Fruit fly (Drosophila melanogaster) whole organism, embryonic: ENCODE results near the gene fzo.
A peak's percentile ranks its signal among the peaks of the same experiment; 100 is the strongest.

Experiments used
- Bdp1 ChIP-seq: fragments of 200-800 bp; sonication (Bioruptor generic); optimal IDR thresholded peaks from 3 replicates; lab custom pipeline; 2016; ENCODE audit warnings: missing biosample characterization, missing genetic modification characterization
- Blimp-1 ChIP-seq: fragments of 200-800 bp; sonication (Bioruptor generic); optimal IDR thresholded peaks from 3 replicates; lab custom pipeline; 2018; ENCODE audit warnings: missing biosample characterization, missing genetic modification characterization, mild to moderate bottlenecking, moderate library complexity, missing genetic modification reagents
- CG10147 ChIP-seq: fragments of 200-800 bp; sonication (Bioruptor generic); optimal IDR thresholded peaks from 2 replicates; lab custom pipeline; 2019; ENCODE audit warnings: missing biosample characterization, mild to moderate bottlenecking, missing genetic modification characterization, moderate library complexity
- CG1024 ChIP-seq: fragments of 200-800 bp; sonication (Bioruptor generic); IDR thresholded peaks from 2 replicates; pipeline ENCODE4 v1.3.6; 2022; ENCODE audit warnings: missing biosample characterization, missing genetic modification characterization
- CG12391 ChIP-seq: fragments of 200-800 bp; sonication (Bioruptor generic); optimal IDR thresholded peaks from 3 replicates; lab custom pipeline; 2018; ENCODE audit warnings: missing biosample characterization, mild to moderate bottlenecking, missing genetic modification characterization, moderate library complexity
- CG13123 ChIP-seq: fragments of 200-800 bp; sonication (Bioruptor generic); optimal IDR thresholded peaks from 2 replicates; lab custom pipeline; 2016; ENCODE audit warnings: missing biosample characterization, missing genetic modification characterization
- CG13287 ChIP-seq: fragments of 200-800 bp; sonication (Bioruptor generic); IDR thresholded peaks from 2 replicates; pipeline ENCODE4 v1.3.6; 2022; ENCODE audit warnings: missing biosample characterization, missing genetic modification characterization; ENCODE audit not compliant: partially characterized antibody
- CG13424 ChIP-seq: fragments of 200-800 bp; sonication (Bioruptor generic); optimal IDR thresholded peaks from 2 replicates; lab custom pipeline; 2019; ENCODE audit warnings: missing biosample characterization, mild to moderate bottlenecking, missing genetic modification characterization, moderate library complexity
- CG15696 ChIP-seq: fragments of 200-800 bp; sonication (Bioruptor generic); optimal IDR thresholded peaks from 2 replicates; lab custom pipeline; 2019; ENCODE audit warnings: missing biosample characterization, mild to moderate bottlenecking, missing genetic modification characterization, moderate library complexity
- CG17802 ChIP-seq: fragments of 200-800 bp; sonication (Bioruptor generic); optimal IDR thresholded peaks from 2 replicates; lab custom pipeline; 2018; ENCODE audit warnings: missing biosample characterization, mild to moderate bottlenecking, missing genetic modification characterization, moderate library complexity
- CG17829 ChIP-seq: fragments of 200-800 bp; optimal IDR thresholded peaks from 2 replicates; lab custom pipeline; 2019; ENCODE audit warnings: missing biosample characterization, mild to moderate bottlenecking, missing genetic modification characterization, moderate library complexity
- CG2202 ChIP-seq: fragments of 200-800 bp; sonication (Bioruptor generic); optimal IDR thresholded peaks from 2 replicates; lab custom pipeline; 2018; ENCODE audit warnings: missing biosample characterization, mild to moderate bottlenecking, missing genetic modification characterization
- CG30020 ChIP-seq: fragments of 200-800 bp; optimal IDR thresholded peaks from 2 replicates; lab custom pipeline; 2019; ENCODE audit warnings: missing biosample characterization, mild to moderate bottlenecking, missing genetic modification characterization, moderate library complexity
- CG30403 ChIP-seq: fragments of 200-800 bp; sonication (Bioruptor generic); optimal IDR thresholded peaks from 3 replicates; lab custom pipeline; 2016; ENCODE audit warnings: missing biosample characterization, missing genetic modification characterization
- CG32767 ChIP-seq: fragments of 200-800 bp; sonication (Bioruptor generic); IDR thresholded peaks from 2 replicates; pipeline ENCODE4 v1.3.6; 2022; ENCODE audit warnings: missing biosample characterization, missing genetic modification characterization
- CG4820 ChIP-seq: fragments of 200-800 bp; sonication (Bioruptor generic); optimal IDR thresholded peaks from 3 replicates; lab custom pipeline; 2016; ENCODE audit warnings: missing biosample characterization, missing genetic modification characterization
- CG7987 ChIP-seq: fragments of 200-800 bp; sonication (Bioruptor generic); optimal IDR thresholded peaks from 2 replicates; lab custom pipeline; 2018; ENCODE audit warnings: missing biosample characterization, mild to moderate bottlenecking, missing genetic modification characterization, moderate library complexity
- CG8924 ChIP-seq: fragments of 200-800 bp; optimal IDR thresholded peaks from 3 replicates; lab custom pipeline; 2019; ENCODE audit warnings: missing biosample characterization, mild to moderate bottlenecking, missing genetic modification characterization, moderate library complexity
- CG9727 ChIP-seq: fragments of 200-800 bp; sonication (Bioruptor generic); optimal IDR thresholded peaks from 3 replicates; lab custom pipeline; 2017; ENCODE audit warnings: missing biosample characterization, mild to moderate bottlenecking, missing genetic modification characterization
- Dad ChIP-seq: fragments of 200-800 bp; sonication (Bioruptor generic); optimal IDR thresholded peaks from 3 replicates; lab custom pipeline; 2016; ENCODE audit warnings: missing biosample characterization, missing genetic modification characterization
- Dek ChIP-seq: fragments of 200-800 bp; sonication (Bioruptor generic); optimal IDR thresholded peaks from 3 replicates; lab custom pipeline; 2019; ENCODE audit warnings: missing biosample characterization, mild to moderate bottlenecking, missing genetic modification characterization, moderate library complexity
- E2f1 ChIP-seq: fragments of 200-800 bp; sonication (Bioruptor generic); IDR thresholded peaks from 2 replicates; pipeline ENCODE4 v1.3.6; 2022; ENCODE audit warnings: missing biosample characterization, missing genetic modification characterization
- Eip74EF ChIP-seq, 2 experiments: fragments of 200-800 bp in 1 of 2; fragments of >200 bp in 1 of 2; sonication (Bioruptor generic) in 1 of 2; optimal IDR thresholded peaks; 2 replicates each; lab custom pipeline; 2017 to 2019; ENCODE audit warnings: missing biosample characterization in 2 of 2, missing genetic modification characterization in 2 of 2, mild to moderate bottlenecking in 1 of 2, moderate library complexity in 1 of 2
- Hr78 ChIP-seq, 2 experiments: fragments of 200-800 bp in 1 of 2; fragments of >200 bp in 1 of 2; sonication (Bioruptor generic) in 1 of 2; optimal IDR thresholded peaks; 2 replicates each; lab custom pipeline; 2017 to 2019; ENCODE audit warnings: missing biosample characterization in 2 of 2, missing genetic modification characterization in 2 of 2, mild to moderate bottlenecking in 1 of 2, moderate library complexity in 1 of 2
- Lim3 ChIP-seq: fragments of 200-800 bp; sonication (Bioruptor generic); IDR thresholded peaks from 2 replicates; pipeline ENCODE4 v1.3.6; 2022; ENCODE audit warnings: missing biosample characterization, missing genetic modification characterization
- NK7.1 ChIP-seq: fragments of 200-800 bp; sonication (Bioruptor generic); optimal IDR thresholded peaks from 3 replicates; lab custom pipeline; 2016; ENCODE audit warnings: missing biosample characterization, missing genetic modification characterization
- Sox102F ChIP-seq: fragments of 200-800 bp; sonication (Bioruptor generic); optimal IDR thresholded peaks from 2 replicates; lab custom pipeline; 2018; ENCODE audit warnings: missing biosample characterization, mild to moderate bottlenecking, missing genetic modification characterization, moderate library complexity
- Spps ChIP-seq: fragments of 200-800 bp; sonication (Bioruptor generic); optimal IDR thresholded peaks from 2 replicates; lab custom pipeline; 2018; ENCODE audit warnings: missing biosample characterization, mild to moderate bottlenecking, missing genetic modification characterization
- YL-1 ChIP-seq: fragments of 200-800 bp; sonication (Bioruptor generic); optimal IDR thresholded peaks from 3 replicates; lab custom pipeline; 2017; ENCODE audit warnings: missing biosample characterization, mild to moderate bottlenecking, missing genetic modification characterization
- aop ChIP-seq: fragments of 200-800 bp; sonication (Bioruptor generic); IDR thresholded peaks from 2 replicates; pipeline ENCODE4 v1.3.6; 2022; ENCODE audit warnings: missing biosample characterization, missing genetic modification characterization
- bab2 ChIP-seq: fragments of 200-800 bp; sonication (Bioruptor generic); optimal IDR thresholded peaks from 2 replicates; lab custom pipeline; 2016; ENCODE audit warnings: missing biosample characterization, missing genetic modification characterization
- bsh ChIP-seq, 2 experiments: fragments of 200-800 bp; sonication (Bioruptor generic); optimal IDR thresholded peaks; 2 replicates each; lab custom pipeline; 2017 to 2018; ENCODE audit warnings: mild to moderate bottlenecking in 2 of 2, missing biosample characterization in 2 of 2, missing genetic modification characterization in 2 of 2, moderate library complexity in 1 of 2
- crol ChIP-seq: fragments of 200-800 bp; sonication (Bioruptor generic); IDR thresholded peaks from 2 replicates; pipeline ENCODE4 v1.3.6; 2022; ENCODE audit warnings: missing biosample characterization, missing genetic modification characterization
- dmrt99B ChIP-seq: fragments of 200-800 bp; sonication (Bioruptor generic); optimal IDR thresholded peaks from 2 replicates; lab custom pipeline; 2018; ENCODE audit warnings: missing biosample characterization, mild to moderate bottlenecking, missing genetic modification characterization, moderate library complexity
- emc ChIP-seq: fragments of 200-800 bp; sonication (Bioruptor generic); optimal IDR thresholded peaks from 2 replicates; lab custom pipeline; 2016; ENCODE audit warnings: missing biosample characterization, missing genetic modification characterization
- ems ChIP-seq: fragments of 200-800 bp; sonication (Bioruptor generic); optimal IDR thresholded peaks from 3 replicates; lab custom pipeline; 2016; ENCODE audit warnings: missing biosample characterization, missing genetic modification characterization
- fru ChIP-seq: fragments of >200 bp; optimal IDR thresholded peaks from 2 replicates; lab custom pipeline; 2017
- gce ChIP-seq: fragments of 200-800 bp; sonication (Bioruptor generic); IDR thresholded peaks from 3 replicates; pipeline ENCODE4 v1.3.6; 2022; ENCODE audit warnings: missing biosample characterization, missing genetic modification characterization
- gsb ChIP-seq: fragments of 200-800 bp; sonication (Bioruptor generic); IDR thresholded peaks from 2 replicates; pipeline ENCODE4 v1.3.6; 2022; ENCODE audit warnings: missing biosample characterization, missing genetic modification characterization
- gsb-n ChIP-seq: fragments of 200-800 bp; sonication (Bioruptor generic); optimal IDR thresholded peaks from 3 replicates; lab custom pipeline; 2018; ENCODE audit warnings: missing biosample characterization, mild to moderate bottlenecking, missing genetic modification characterization
- her ChIP-seq: fragments of 200-800 bp; sonication (Bioruptor generic); optimal IDR thresholded peaks from 2 replicates; lab custom pipeline; 2016; ENCODE audit warnings: missing biosample characterization, missing genetic modification characterization
- jing ChIP-seq: fragments of 200-800 bp; sonication (Bioruptor generic); optimal IDR thresholded peaks from 2 replicates; lab custom pipeline; 2018; ENCODE audit warnings: missing biosample characterization, mild to moderate bottlenecking, missing genetic modification characterization
- lab ChIP-seq: fragments of 200-800 bp; sonication (Bioruptor generic); optimal IDR thresholded peaks from 3 replicates; lab custom pipeline; 2017; ENCODE audit warnings: missing biosample characterization, missing genetic modification characterization, mild to moderate bottlenecking, moderate library complexity, missing genetic modification reagents
- otp ChIP-seq: fragments of 200-800 bp; sonication (Bioruptor generic); IDR thresholded peaks from 3 replicates; pipeline ENCODE4, ENCODE4 v1.3.6; 2022; ENCODE audit warnings: missing biosample characterization, missing genetic modification characterization
- prd ChIP-seq, 3 experiments: fragments of >200 bp in 2 of 3; fragments of 200-800 bp in 1 of 3; sonication (Bioruptor generic) in 1 of 3; optimal IDR thresholded peaks in 2 of 3; IDR thresholded peaks in 1 of 3; 2 replicates in 2 of 3; 3 replicates in 1 of 3; pipeline versions ENCODE4 v1.3.6 to Lab custom; 2017 to 2022; ENCODE audit warnings: missing biosample characterization in 1 of 3, missing genetic modification characterization in 1 of 3
- slou ChIP-seq: fragments of 200-800 bp; sonication (Bioruptor generic); optimal IDR thresholded peaks from 3 replicates; lab custom pipeline; 2016; ENCODE audit warnings: missing biosample characterization, missing genetic modification characterization
- toy ChIP-seq: fragments of 200-800 bp; sonication (Bioruptor generic); IDR thresholded peaks from 2 replicates; pipeline ENCODE4 v1.3.6; 2022; ENCODE audit warnings: missing biosample characterization, missing genetic modification characterization
- tup ChIP-seq: fragments of 200-800 bp; sonication (Bioruptor generic); optimal IDR thresholded peaks from 2 replicates; lab custom pipeline; 2016; ENCODE audit warnings: missing biosample characterization, mild to moderate bottlenecking, missing genetic modification characterization, moderate library complexity

The fzo gene

dm6 chr3R:23239934-23240632 lies 36.2 kb upstream of the fzo start (continued):
- 0 out of 3 replicates have a peak, but pooled peaks have one; percentile 57 for TF ChIP-seq otp (GFP tag; lab: Robert Waterston, UW)
- TF ChIP-seq CG7987 (GFP tag; lab: Kevin White, UChicago) = no peak
- TF ChIP-seq CG12391 (tag; lab: Kevin White, UChicago) = no peak
- peak; percentile 32 for TF ChIP-seq CG4820 (GFP tag; lab: Kevin White, UChicago)
- TF ChIP-seq slou (GFP tag; lab: Kevin White, UChicago) = peak; percentile 16
- TF ChIP-seq CG2202 (tag; lab: Kevin White, UChicago) = no peak
- TF ChIP-seq her (GFP tag; lab: Kevin White, UChicago) = peak; percentile 7
- no peak for TF ChIP-seq Hr78 (GFP tag; optimal IDR thresholded peaks at IDR 0.05; lab: Kevin White, UChicago)
- peak; percentile 22 for TF ChIP-seq Dad (GFP tag; lab: Kevin White, UChicago)
- peak; percentile 16 for TF ChIP-seq Spps (tag; lab: Kevin White, UChicago)
- TF ChIP-seq CG17829 (tag; lab: Kevin White, UChicago) = peak; percentile 68
- TF ChIP-seq gsb-n (tag; lab: Kevin White, UChicago) = peak; percentile 11
- TF ChIP-seq CG30403 = peak; percentile 65
- peak; percentile 69 for TF ChIP-seq Dek (tag; lab: Kevin White, UChicago)
- TF ChIP-seq lab (GFP tag; lab: Kevin White, UChicago) = peak; percentile 90
- TF ChIP-seq NK7.1 (GFP tag; lab: Kevin White, UChicago) = no peak
- no peak for TF ChIP-seq fru
- no peak for TF ChIP-seq crol
- no peak for TF ChIP-seq toy (GFP tag; lab: Robert Waterston, UW)
- peak; percentile 31 for TF ChIP-seq ems (GFP tag; lab: Kevin White, UChicago)
- TF ChIP-seq dmrt99B = peak; percentile 91
- peak; percentile 78 for TF ChIP-seq CG10147
- 0 out of 3 replicates have a peak, but pooled peaks have one; percentile 20 for TF ChIP-seq gce (GFP tag; lab: Robert Waterston, UW)
- no peak for TF ChIP-seq CG17802
- peak; percentile 19 for TF ChIP-seq tup
- TF ChIP-seq CG13424 = peak; percentile 58
- no peak for TF ChIP-seq gsb (GFP tag; lab: Robert Waterston, UW)
- peak; percentile 35 for TF ChIP-seq emc (GFP tag; lab: Kevin White, UChicago)
- TF ChIP-seq E2f1 (GFP tag; lab: Robert Waterston, UW) = peak; percentile 59
- peak; percentile 53 for TF ChIP-seq bab2 (GFP tag; lab: Kevin White, UChicago)
- no peak for TF ChIP-seq CG30020 (tag; lab: Kevin White, UChicago)
- no peak for TF ChIP-seq Bdp1
- peak in 1 of 2 experiments; percentile 70 for TF ChIP-seq Eip74EF (GFP tag; optimal IDR thresholded peaks at IDR 0.05; lab: Kevin White, UChicago)
- TF ChIP-seq CG13123 (GFP tag; lab: Kevin White, UChicago) = no peak
- TF ChIP-seq bsh (GFP tag; optimal IDR thresholded peaks at IDR 0.05; lab: Kevin White, UChicago) = peak in 1 of 2 experiments; percentile 65
- no peak for TF ChIP-seq YL-1 (GFP tag; lab: Kevin White, UChicago)
- no peak for TF ChIP-seq prd (optimal IDR thresholded peaks at IDR 0.05; lab: Kevin White, UChicago)
- peak; percentile 71 for TF ChIP-seq prd (GFP tag; IDR thresholded peaks at IDR 0.05; lab: Robert Waterston, UW)
- peak; percentile 83 for TF ChIP-seq Blimp-1 (GFP tag; lab: Kevin White, UChicago)
- peak; percentile 69 for TF ChIP-seq CG9727 (GFP tag; lab: Kevin White, UChicago)
- TF ChIP-seq CG8924 (tag; lab: Kevin White, UChicago) = peak; percentile 84
- peak; percentile 13 for TF ChIP-seq jing (GFP tag; lab: Kevin White, UChicago)
- no peak for TF ChIP-seq CG15696 (tag; lab: Kevin White, UChicago)
- no peak for TF ChIP-seq CG1024
- TF ChIP-seq CG13287 = no peak
- TF ChIP-seq Lim3 (GFP tag; lab: Robert Waterston, UW) = no peak
- peak; percentile 56 for TF ChIP-seq CG32767
- no peak for TF ChIP-seq aop (GFP tag; lab: Robert Waterston, UW)
- TF ChIP-seq Sox102F (GFP tag; lab: Kevin White, UChicago) = peak; percentile 71
